Fruit fly (Drosophila melanogaster) whole organism, embryonic: Measurements from ENCODE around the gene PolQ.

ENCODE experiments used
- ATbp ChIP-seq: fragments of 200-800 bp; sonication (Bioruptor generic); optimal IDR thresholded peaks from 2 replicates; lab custom pipeline; 2017; ENCODE audit warnings: missing biosample characterization, mild to moderate bottlenecking, missing genetic modification characterization, missing genetic modification reagents
- Adf1 ChIP-seq: fragments of 200-800 bp; sonication (Bioruptor generic); IDR thresholded peaks from 2 replicates; pipeline ENCODE4 v1.3.6; 2022; ENCODE audit warnings: missing biosample characterization, missing genetic modification characterization
- Aef1 ChIP-seq: fragments of 200-800 bp; sonication (Bioruptor generic); IDR thresholded peaks from 3 replicates; pipeline ENCODE4 v1.3.6; 2022; ENCODE audit warnings: missing biosample characterization, missing genetic modification characterization
- Antp ChIP-seq: fragments of 200-800 bp; sonication (Bioruptor generic); optimal IDR thresholded peaks from 3 replicates; lab custom pipeline; 2016; ENCODE audit warnings: missing biosample characterization, missing genetic modification characterization
- Atf-2 ChIP-seq: fragments of 200-800 bp; sonication (Bioruptor generic); optimal IDR thresholded peaks from 2 replicates; lab custom pipeline; 2016; ENCODE audit warnings: missing biosample characterization, missing genetic modification characterization
- CG10321 ChIP-seq: fragments of 200-800 bp; sonication (Bioruptor generic); IDR thresholded peaks from 2 replicates; pipeline ENCODE4 v1.3.6; 2022; ENCODE audit warnings: missing biosample characterization, missing genetic modification characterization
- CG10543 ChIP-seq: fragments of 200-800 bp; sonication (Bioruptor generic); optimal IDR thresholded peaks from 3 replicates; lab custom pipeline; 2017; ENCODE audit warnings: missing biosample characterization, mild to moderate bottlenecking, missing genetic modification characterization, moderate library complexity
- CG12219 ChIP-seq: fragments of 200-800 bp; sonication (Bioruptor generic); optimal IDR thresholded peaks from 3 replicates; lab custom pipeline; 2018; ENCODE audit warnings: missing biosample characterization, mild to moderate bottlenecking, missing genetic modification characterization
- CG13624 ChIP-seq: fragments of 200-800 bp; sonication (Bioruptor generic); optimal IDR thresholded peaks from 2 replicates; lab custom pipeline; 2016; ENCODE audit warnings: missing biosample characterization, missing genetic modification characterization
- CG14667 ChIP-seq: fragments of 200-800 bp; sonication (Bioruptor generic); IDR thresholded peaks from 2 replicates; pipeline ENCODE4 v1.3.6; 2022; ENCODE audit warnings: missing biosample characterization, missing genetic modification characterization
- CG15479 ChIP-seq: fragments of 200-800 bp; sonication (Bioruptor generic); optimal IDR thresholded peaks from 3 replicates; lab custom pipeline; 2019; ENCODE audit warnings: missing biosample characterization, mild to moderate bottlenecking, missing genetic modification characterization, moderate library complexity
- CG1602 ChIP-seq: fragments of 200-800 bp; sonication (Bioruptor generic); optimal IDR thresholded peaks from 3 replicates; lab custom pipeline; 2016; ENCODE audit warnings: missing biosample characterization, missing genetic modification characterization
- CG1647 ChIP-seq: fragments of 200-800 bp; sonication (Bioruptor generic); optimal IDR thresholded peaks from 3 replicates; lab custom pipeline; 2016; ENCODE audit warnings: missing biosample characterization, missing genetic modification characterization
- CG16813 ChIP-seq: fragments of 200-800 bp; sonication (Bioruptor generic); IDR thresholded peaks from 3 replicates; pipeline ENCODE4 v1.3.6; 2022; ENCODE audit warnings: missing biosample characterization, missing genetic modification characterization; ENCODE audit not compliant: partially characterized antibody
- CG17385 ChIP-seq: fragments of 200-800 bp; sonication (Bioruptor generic); optimal IDR thresholded peaks from 3 replicates; lab custom pipeline; 2018; ENCODE audit warnings: missing biosample characterization, mild to moderate bottlenecking, missing genetic modification characterization
- CG2202 ChIP-seq: fragments of 200-800 bp; sonication (Bioruptor generic); optimal IDR thresholded peaks from 2 replicates; lab custom pipeline; 2018; ENCODE audit warnings: missing biosample characterization, mild to moderate bottlenecking, missing genetic modification characterization
- CG34376 ChIP-seq: fragments of 200-800 bp; sonication (Bioruptor generic); optimal IDR thresholded peaks from 2 replicates; lab custom pipeline; 2018; ENCODE audit warnings: missing biosample characterization, mild to moderate bottlenecking, missing genetic modification characterization
- CG5245 ChIP-seq: fragments of 200-800 bp; sonication (Bioruptor generic); optimal IDR thresholded peaks from 3 replicates; lab custom pipeline; 2016; ENCODE audit warnings: missing biosample characterization, missing genetic modification characterization
- CG6654 ChIP-seq: fragments of 200-800 bp; sonication (Bioruptor generic); optimal IDR thresholded peaks from 2 replicates; lab custom pipeline; 2017; ENCODE audit warnings: missing biosample characterization, mild to moderate bottlenecking, missing genetic modification characterization
- CG7556 ChIP-seq: fragments of 200-800 bp; sonication (Bioruptor generic); optimal IDR thresholded peaks from 2 replicates; lab custom pipeline; 2017; ENCODE audit warnings: missing biosample characterization, mild to moderate bottlenecking, missing genetic modification characterization
- CG8281 ChIP-seq: fragments of 200-800 bp; sonication (Bioruptor generic); optimal IDR thresholded peaks from 2 replicates; lab custom pipeline; 2018; ENCODE audit warnings: missing biosample characterization, mild to moderate bottlenecking, missing genetic modification characterization, moderate library complexity
- CG9797 ChIP-seq: fragments of 200-800 bp; sonication (Bioruptor generic); optimal IDR thresholded peaks from 3 replicates; lab custom pipeline; 2018; ENCODE audit warnings: missing biosample characterization, mild to moderate bottlenecking, missing genetic modification characterization
- D19A ChIP-seq: fragments of 200-800 bp; optimal IDR thresholded peaks from 3 replicates; lab custom pipeline; 2019; ENCODE audit warnings: missing biosample characterization, mild to moderate bottlenecking, missing genetic modification characterization, moderate library complexity
- Doc2 ChIP-seq: fragments of 200-800 bp; sonication (Bioruptor generic); IDR thresholded peaks from 2 replicates; pipeline ENCODE4 v1.3.6; 2022; ENCODE audit warnings: missing biosample characterization, missing genetic modification characterization
- Dp ChIP-seq: fragments of 200-800 bp; sonication (Bioruptor generic); optimal IDR thresholded peaks from 2 replicates; lab custom pipeline; 2018; ENCODE audit warnings: missing biosample characterization, mild to moderate bottlenecking, missing genetic modification characterization, moderate library complexity
- E2f2 ChIP-seq: fragments of 200-800 bp; sonication (Bioruptor generic); IDR thresholded peaks from 2 replicates; pipeline ENCODE4 v1.3.6; 2022; ENCODE audit warnings: missing biosample characterization, missing genetic modification characterization
- ERR ChIP-seq: fragments of 200-800 bp; sonication (Bioruptor generic); optimal IDR thresholded peaks from 2 replicates; lab custom pipeline; 2016; ENCODE audit warnings: missing biosample characterization, missing genetic modification characterization
- Ets65A ChIP-seq: fragments of 200-800 bp; sonication (Bioruptor generic); peaks from one replicate; lab custom pipeline; 2016; ENCODE audit warnings: missing biosample characterization, missing genetic modification characterization
- HHEX ChIP-seq: fragments of 200-800 bp; sonication (Bioruptor generic); optimal IDR thresholded peaks from 3 replicates; lab custom pipeline; 2017; ENCODE audit warnings: missing biosample characterization, mild to moderate bottlenecking, missing genetic modification characterization, missing genetic modification reagents
- MBD-R2 ChIP-seq: fragments of 200-800 bp; sonication (Bioruptor generic); IDR thresholded peaks from 2 replicates; pipeline ENCODE4 v1.3.6; 2022; ENCODE audit warnings: missing biosample characterization, missing genetic modification characterization
- Mes4 ChIP-seq: fragments of 200-800 bp; sonication (Bioruptor generic); optimal IDR thresholded peaks from 2 replicates; lab custom pipeline; 2016; ENCODE audit warnings: missing biosample characterization, missing genetic modification characterization
- Myb ChIP-seq: fragments of 200-800 bp; sonication (Bioruptor generic); optimal IDR thresholded peaks from 2 replicates; lab custom pipeline; 2016; ENCODE audit warnings: missing biosample characterization, missing genetic modification characterization
- NC2α ChIP-seq: fragments of 200-800 bp; sonication (Bioruptor generic); optimal IDR thresholded peaks from 2 replicates; lab custom pipeline; 2016; ENCODE audit warnings: missing biosample characterization, missing genetic modification characterization
- NK7.1 ChIP-seq: fragments of 200-800 bp; sonication (Bioruptor generic); optimal IDR thresholded peaks from 3 replicates; lab custom pipeline; 2016; ENCODE audit warnings: missing biosample characterization, missing genetic modification characterization
- Opbp ChIP-seq: fragments of 200-800 bp; sonication (Bioruptor generic); IDR thresholded peaks from 3 replicates; pipeline ENCODE4 v1.3.6; 2022; ENCODE audit warnings: missing biosample characterization, missing genetic modification characterization; ENCODE audit not compliant: partially characterized antibody
- bcd ChIP-seq: fragments of 200-800 bp; sonication (Bioruptor generic); optimal IDR thresholded peaks from 2 replicates; lab custom pipeline; 2017; ENCODE audit warnings: missing biosample characterization, mild to moderate bottlenecking, missing genetic modification characterization
- bowl ChIP-seq: fragments of 200-800 bp; sonication (Bioruptor generic); IDR thresholded peaks from 2 replicates; pipeline ENCODE4 v1.3.6; 2022; ENCODE audit warnings: missing biosample characterization, missing genetic modification characterization
- chif ChIP-seq, 2 experiments: fragments of 200-800 bp; sonication (Bioruptor generic); optimal IDR thresholded peaks; 3 replicates each; lab custom pipeline; 2016; ENCODE audit warnings: missing biosample characterization in 2 of 2, missing genetic modification characterization in 2 of 2
- cwo ChIP-seq: fragments of 200-800 bp; sonication (Bioruptor generic); optimal IDR thresholded peaks from 3 replicates; lab custom pipeline; 2017; ENCODE audit warnings: missing biosample characterization, missing genetic modification characterization, mild to moderate bottlenecking, moderate library complexity, missing genetic modification reagents
- fd96Cb ChIP-seq: fragments of 200-800 bp; sonication (Bioruptor generic); optimal IDR thresholded peaks from 2 replicates; lab custom pipeline; 2018; ENCODE audit warnings: missing biosample characterization, mild to moderate bottlenecking, missing genetic modification characterization, moderate library complexity
- ftz-f1 ChIP-seq: fragments of 200-800 bp; sonication (Bioruptor generic); optimal IDR thresholded peaks from 2 replicates; lab custom pipeline; 2016; ENCODE audit warnings: missing biosample characterization, missing genetic modification characterization
- gfzf ChIP-seq: fragments of 200-800 bp; sonication (Bioruptor generic); optimal IDR thresholded peaks from 2 replicates; lab custom pipeline; 2016; ENCODE audit warnings: missing biosample characterization, mild to moderate bottlenecking, missing genetic modification characterization, moderate library complexity
- lov ChIP-seq, 2 experiments: fragments of 200-800 bp in 1 of 2; fragments of >200 bp in 1 of 2; sonication (Bioruptor generic) in 1 of 2; IDR thresholded peaks in 1 of 2; optimal IDR thresholded peaks in 1 of 2; 2 replicates in 1 of 2; 3 replicates in 1 of 2; pipeline versions ENCODE4 v1.3.6 to Lab custom; 2017 to 2022; ENCODE audit warnings: missing biosample characterization in 1 of 2, missing genetic modification characterization in 1 of 2
- org-1 ChIP-seq: fragments of 200-800 bp; sonication (Bioruptor generic); optimal IDR thresholded peaks from 2 replicates; lab custom pipeline; 2017; ENCODE audit warnings: missing biosample characterization, missing genetic modification characterization
- pzg ChIP-seq: fragments of 200-800 bp; sonication (Bioruptor generic); optimal IDR thresholded peaks from 3 replicates; lab custom pipeline; 2018; ENCODE audit warnings: missing biosample characterization, mild to moderate bottlenecking, missing genetic modification characterization, moderate library complexity
- rib ChIP-seq: fragments of 200-800 bp; sonication (Bioruptor generic); IDR thresholded peaks from 2 replicates; pipeline ENCODE4 v1.3.6; 2022; ENCODE audit warnings: missing biosample characterization, missing genetic modification characterization
- sd ChIP-seq: fragments of 200-800 bp; sonication (Bioruptor generic); optimal IDR thresholded peaks from 3 replicates; lab custom pipeline; 2018; ENCODE audit warnings: missing biosample characterization, mild to moderate bottlenecking, missing genetic modification characterization, moderate library complexity
- so ChIP-seq: fragments of 200-800 bp; sonication (Bioruptor generic); IDR thresholded peaks from 3 replicates; pipeline ENCODE4 v1.3.6; 2022; ENCODE audit warnings: missing biosample characterization, missing genetic modification characterization
- stwl ChIP-seq: fragments of 200-800 bp; sonication (Bioruptor generic); optimal IDR thresholded peaks from 3 replicates; lab custom pipeline; 2018; ENCODE audit warnings: missing biosample characterization, mild to moderate bottlenecking, missing genetic modification characterization, moderate library complexity
- sug ChIP-seq: fragments of 200-800 bp; optimal IDR thresholded peaks from 2 replicates; lab custom pipeline; 2019; ENCODE audit warnings: missing biosample characterization, mild to moderate bottlenecking, missing genetic modification characterization, moderate library complexity
- zf30C ChIP-seq: fragments of 200-800 bp; sonication (Bioruptor generic); optimal IDR thresholded peaks from 3 replicates; lab custom pipeline; 2018; ENCODE audit warnings: missing biosample characterization, mild to moderate bottlenecking, missing genetic modification characterization

Gene PolQ

DNA sequence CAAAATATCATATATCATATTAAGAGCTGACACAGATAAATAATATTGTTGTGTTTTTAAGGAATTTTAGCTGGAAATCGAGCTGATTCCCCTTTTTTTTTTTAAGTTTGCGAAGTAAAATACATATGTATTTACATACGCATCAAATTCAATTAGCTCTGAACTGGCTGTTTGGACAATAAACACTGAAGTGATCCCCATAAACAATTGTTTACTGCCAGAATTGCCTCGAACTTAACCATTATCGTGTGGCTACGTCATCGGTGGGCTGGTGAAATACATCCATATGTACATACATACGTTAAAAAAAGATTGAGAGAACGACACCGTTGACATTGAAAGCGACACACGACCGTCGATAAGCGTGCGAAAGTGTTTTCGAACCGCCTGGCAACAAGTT lies 4.2 kb upstream of the PolQ start (continued):
- TF ChIP-seq so (GFP tag; lab: Robert Waterston, UW) = no peak
- no peak for TF ChIP-seq CG13624 (GFP tag; lab: Kevin White, UChicago)
- TF ChIP-seq bcd = no peak
- TF ChIP-seq Mes4 = no peak
- TF ChIP-seq CG16813 (GFP tag; lab: Robert Waterston, UW) = no peak
- TF ChIP-seq CG6654 (GFP tag; lab: Kevin White, UChicago) = no peak
- TF ChIP-seq sd (tag; lab: Kevin White, UChicago) = peak; percentile 22
- no peak for TF ChIP-seq NK7.1 (GFP tag; lab: Kevin White, UChicago)
- no peak for TF ChIP-seq CG2202 (tag; lab: Kevin White, UChicago)
- no peak for TF ChIP-seq Adf1 (GFP tag; lab: Robert Waterston, UW)
- TF ChIP-seq CG14667 = no peak
- no peak for TF ChIP-seq chif (GFP tag; optimal IDR thresholded peaks at IDR 0.05; lab: Kevin White, UChicago)
- no peak for TF ChIP-seq fd96Cb (tag; lab: Kevin White, UChicago)
- no peak for TF ChIP-seq org-1 (GFP tag; lab: Kevin White, UChicago)
- no peak for TF ChIP-seq Antp
- TF ChIP-seq Atf-2 (GFP tag; lab: Kevin White, UChicago) = no peak
- TF ChIP-seq CG1647 (GFP tag; lab: Kevin White, UChicago) = no peak
- no peak for TF ChIP-seq Ets65A (GFP tag; lab: Kevin White, UChicago)
- no peak for TF ChIP-seq CG15479
- no peak for TF ChIP-seq CG7556 (GFP tag; lab: Kevin White, UChicago)
- no peak for TF ChIP-seq ERR
- TF ChIP-seq HHEX (GFP tag; lab: Kevin White, UChicago) = no peak
- TF ChIP-seq Doc2 (GFP tag; lab: Robert Waterston, UW) = no peak
- TF ChIP-seq Aef1 = no peak
- TF ChIP-seq Opbp (GFP tag; lab: Robert Waterston, UW) = no peak
- no peak for TF ChIP-seq Dp (GFP tag; lab: Kevin White, UChicago)
- no peak for TF ChIP-seq CG17385
- TF ChIP-seq MBD-R2 (GFP tag; lab: Robert Waterston, UW) = no peak

DNA sequence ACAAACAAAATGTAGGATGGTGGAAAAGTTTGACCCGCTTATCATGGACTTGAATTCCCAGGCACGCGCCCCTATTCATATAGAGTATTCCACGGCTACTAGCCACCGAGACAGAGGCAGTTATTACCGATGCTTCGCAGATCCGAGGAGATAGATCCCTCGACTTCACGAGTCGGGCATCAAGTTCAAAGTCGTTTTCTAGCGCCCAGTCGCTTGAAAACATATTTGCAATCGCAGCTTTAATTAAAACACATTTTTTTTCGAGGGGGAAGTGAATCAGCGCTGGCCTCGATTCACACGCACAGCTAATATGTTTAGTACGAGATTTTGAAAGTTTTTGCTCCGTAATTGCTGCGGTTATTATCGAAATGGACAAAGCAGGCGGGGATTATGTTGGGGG lies 3.2 kb upstream of the PolQ start:
- TF ChIP-seq ftz-f1 = peak; percentile 15
- no peak for TF ChIP-seq CG1602 (GFP tag; lab: Kevin White, UChicago)
- peak; percentile 13 for TF ChIP-seq CG10543 (GFP tag; lab: Kevin White, UChicago)
- peak; percentile 85 for TF ChIP-seq CG34376
- TF ChIP-seq lov (optimal IDR thresholded peaks at IDR 0.05; lab: Kevin White, UChicago) = no peak
- TF ChIP-seq lov (GFP tag; IDR thresholded peaks at IDR 0.05; lab: Robert Waterston, UW) = 0 out of 3 replicates have a peak, but pooled peaks have one; percentile 14
- TF ChIP-seq D19A = no peak
- peak; percentile 60 for TF ChIP-seq sug (tag; lab: Kevin White, UChicago)
- TF ChIP-seq NC2α (GFP tag; lab: Kevin White, UChicago) = no peak
- TF ChIP-seq cwo = peak; percentile 33

DNA sequence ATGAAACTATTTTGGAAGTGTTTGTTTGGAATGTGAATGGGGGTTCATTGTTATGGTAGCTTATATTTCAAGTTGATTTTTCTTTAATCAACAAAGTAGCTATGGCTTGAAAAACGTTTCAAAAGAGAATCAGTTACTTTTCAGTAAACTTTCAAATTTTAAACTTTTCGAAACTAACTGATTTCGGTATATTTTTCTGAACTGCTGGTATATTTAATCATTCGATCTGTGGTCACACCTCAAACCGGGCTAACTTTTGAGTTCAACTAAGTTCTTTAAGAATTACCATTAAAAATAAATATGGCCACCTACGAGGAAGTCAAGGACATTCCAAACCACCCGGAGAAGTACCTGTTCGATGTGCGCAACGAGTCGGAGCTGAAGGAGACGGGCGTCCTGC lies 7.2 kb downstream of the PolQ start, which contains the start of gene CG12279:
Gene CG12279 (plus strand): TSS at position 234 of the 400 bp plus-strand sequence.
- TF ChIP-seq CG9797 (GFP tag; lab: Kevin White, UChicago) (peak; percentile 40), Myb (GFP tag; lab: Kevin White, UChicago) (peak; percentile 85), gfzf (GFP tag; lab: Kevin White, UChicago) (peak; percentile 68), E2f2 (GFP tag; lab: Robert Waterston, UW) (peak; percentile 59), ATbp (GFP tag; lab: Kevin White, UChicago) (no peak), CG5245 (GFP tag; lab: Kevin White, UChicago) (no peak), CG10321 (GFP tag; lab: Robert Waterston, UW) (no peak), Dp (GFP tag; lab: Kevin White, UChicago) (peak; percentile 53), CG8281 (tag; lab: Kevin White, UChicago) (no peak), rib (GFP tag; lab: Robert Waterston, UW) (no peak), stwl (tag; lab: Kevin White, UChicago) (peak; percentile 5), CG12219 (GFP tag; lab: Kevin White, UChicago) (no peak), pzg (GFP tag; lab: Kevin White, UChicago) (peak; percentile 34), MBD-R2 (GFP tag; lab: Robert Waterston, UW) (peak; percentile 44; the same call in 1 of the 2 replicates), bowl (GFP tag; lab: Robert Waterston, UW) (no peak), zf30C (no peak)
